Worm (Caenorhabditis elegans) whole organism, midembryonic: ENCODE data around the gene ptc-3.
"Not testable (repeated sequence)": the region's sequence is repeated elsewhere in the genome, so short reads cannot be mapped to it uniquely, and the experiment has no call there.

Source experiments
- T22C8.4 ChIP-seq: fragments of 200-800 bp; sonication (Bioruptor generic); IDR thresholded peaks from 2 replicates; pipeline ENCODE4 v1.3.6; 2022; ENCODE audit warnings: missing genetic modification characterization, missing compliant biosample characterization
- cog-1 ChIP-seq: sonication (generic microtip); optimal IDR thresholded peaks from 2 replicates; lab custom pipeline; 2016; ENCODE audit warnings: missing genetic modification characterization, missing compliant biosample characterization
- flt-1 ChIP-seq: fragments of 200-800 bp; sonication (Bioruptor generic); IDR thresholded peaks from 2 replicates; pipeline ENCODE4 v1.3.6; 2022; ENCODE audit warnings: missing genetic modification characterization, missing compliant biosample characterization
- klf-2 ChIP-seq: fragments of 200-800 bp; sonication (Bioruptor generic); conservative IDR thresholded peaks from 2 replicates; pipeline ENCODE4 v1.3.6; 2022; ENCODE audit warnings: missing genetic modification reagents, missing genetic modification characterization, missing compliant biosample characterization
- med-1 ChIP-seq: sonication (generic microtip); optimal IDR thresholded peaks from 2 replicates; lab custom pipeline; 2017; ENCODE audit warnings: missing genetic modification characterization, mild to moderate bottlenecking, missing compliant biosample characterization, antibody characterized with exemption, missing genetic modification reagents; ENCODE audit not compliant: insufficient read depth
- ref-1 ChIP-seq: fragments of 200-800 bp; sonication (Bioruptor generic); conservative IDR thresholded peaks from 2 replicates; pipeline ENCODE4 v1.3.6; 2022; ENCODE audit warnings: missing genetic modification reagents, missing genetic modification characterization, missing compliant biosample characterization
- tab-1 ChIP-seq: fragments of 200-800 bp; sonication (Bioruptor generic); IDR thresholded peaks from 2 replicates; pipeline ENCODE4 v1.3.6; 2022; ENCODE audit warnings: missing genetic modification characterization, missing compliant biosample characterization
- ztf-23 ChIP-seq: fragments of 200-800 bp; sonication (Bioruptor generic); IDR thresholded peaks from 2 replicates; pipeline ENCODE4 v1.3.6; 2022; ENCODE audit warnings: missing genetic modification reagents, missing genetic modification characterization, missing compliant biosample characterization
- ztf-29 ChIP-seq: fragments of 200-800 bp; sonication (Bioruptor generic); IDR thresholded peaks from 2 replicates; pipeline ENCODE4 v1.3.6; 2022; ENCODE audit warnings: missing genetic modification reagents, missing genetic modification characterization, missing compliant biosample characterization

ptc-3 gene

ce11 chrII:2841529-2841928 lies 10.9 kb downstream of the ptc-3 start, which contains the start of gene Y110A2AL.6:
TSS of gene Y110A2AL.6 (minus strand) at chrII:2841629.
- no peak for TF ChIP-seq klf-2 (GFP tag; lab: Robert Waterston, UW)

- not testable (repeated sequence) for TF ChIP-seq cog-1; ztf-29; med-1 (GFP tag; lab: Kevin White, UChicago)
These were observed 13.4 kb downstream of the ptc-3 start, which contains the start of gene Y110A2AL.4 for ce11 chrII:2839004-2839403. TSS of gene Y110A2AL.4 (plus strand) at chrII:2839304.

ce11 chrII:2836853-2837252 lies 15.5 kb downstream of the ptc-3 start, which contains the start of gene K12H6.7:
TSS of gene K12H6.7 (minus strand) at chrII:2836953.
- TF ChIP-seq cog-1 (no peak), klf-2 (GFP tag; lab: Robert Waterston, UW) (no peak), ref-1 (GFP tag; lab: Robert Waterston, UW) (no peak), ztf-23 (GFP tag; lab: Robert Waterston, UW) (no peak), med-1 (GFP tag; lab: Kevin White, UChicago) (no peak), ztf-29 (no peak), tab-1 (GFP tag; lab: Robert Waterston, UW) (no peak), flt-1 (no peak), T22C8.4 (no peak)

ce11 chrII:2834105-2834504 lies 18.3 kb downstream of the ptc-3 start:
- TF ChIP-seq flt-1 (no peak), med-1 (GFP tag; lab: Kevin White, UChicago) (no peak), T22C8.4 (no peak), ztf-29 (no peak), klf-2 (GFP tag; lab: Robert Waterston, UW) (no peak), tab-1 (GFP tag; lab: Robert Waterston, UW) (no peak), ref-1 (GFP tag; lab: Robert Waterston, UW) (no peak), ztf-23 (GFP tag; lab: Robert Waterston, UW) (no peak), cog-1 (no peak)

- no peak for TF ChIP-seq ztf-23 (GFP tag; lab: Robert Waterston, UW)
- TF ChIP-seq T22C8.4: no peak
- TF ChIP-seq ref-1 (GFP tag; lab: Robert Waterston, UW): no peak
These were observed 19.9 kb downstream of the ptc-3 start for ce11 chrII:2832539-2832938.

ce11 chrII:2832098-2832497 lies 20.3 kb downstream of the ptc-3 start:
- no peak for TF ChIP-seq flt-1
- no peak for TF ChIP-seq T22C8.4
- no peak for TF ChIP-seq med-1 (GFP tag; lab: Kevin White, UChicago)
- no peak for TF ChIP-seq ztf-29
- no peak for TF ChIP-seq ref-1 (GFP tag; lab: Robert Waterston, UW)
- TF ChIP-seq tab-1 (GFP tag; lab: Robert Waterston, UW): no peak
- TF ChIP-seq klf-2 (GFP tag; lab: Robert Waterston, UW): no peak
- no peak for TF ChIP-seq ztf-23 (GFP tag; lab: Robert Waterston, UW)

ce11 chrII:2831173-2831572 lies 21.2 kb downstream of the ptc-3 start, which contains the start of gene K12H6.6:
TSS of gene K12H6.6 (minus strand) at chrII:2831233.
- TF ChIP-seq med-1 (GFP tag; lab: Kevin White, UChicago) (no peak), tab-1 (GFP tag; lab: Robert Waterston, UW) (no peak), cog-1 (no peak), klf-2 (GFP tag; lab: Robert Waterston, UW) (no peak), T22C8.4 (no peak), ztf-29 (no peak), flt-1 (no peak), ztf-23 (GFP tag; lab: Robert Waterston, UW) (no peak), ref-1 (GFP tag; lab: Robert Waterston, UW) (no peak)

- TF ChIP-seq klf-2 (GFP tag; lab: Robert Waterston, UW) (0 out of 2 replicates have a peak, but pooled peaks have one; percentile 58), ztf-23 (GFP tag; lab: Robert Waterston, UW) (no peak), ref-1 (GFP tag; lab: Robert Waterston, UW) (no peak), ztf-29 (no peak)
These were observed 22.2 kb downstream of the ptc-3 start for ce11 chrII:2830144-2830543.

ce11 chrII:2829482-2829881 lies 22.9 kb downstream of the ptc-3 start:
- no peak for TF ChIP-seq flt-1
- no peak for TF ChIP-seq tab-1 (GFP tag; lab: Robert Waterston, UW)
- TF ChIP-seq klf-2 (GFP tag; lab: Robert Waterston, UW): no peak
- TF ChIP-seq ztf-29: no peak
- TF ChIP-seq T22C8.4: no peak
- no peak for TF ChIP-seq cog-1
- TF ChIP-seq ref-1 (GFP tag; lab: Robert Waterston, UW): no peak
- no peak for TF ChIP-seq med-1 (GFP tag; lab: Kevin White, UChicago)
- no peak for TF ChIP-seq ztf-23 (GFP tag; lab: Robert Waterston, UW)

ce11 chrII:2827859-2828403 lies 24.5 kb downstream of the ptc-3 start, which contains the start of gene K12H6.8:
TSS of gene K12H6.8 (plus strand) at chrII:2827896.
- TF ChIP-seq ref-1 (GFP tag; lab: Robert Waterston, UW): no peak
- TF ChIP-seq ztf-23 (GFP tag; lab: Robert Waterston, UW): no peak
- no peak for TF ChIP-seq T22C8.4
- no peak for TF ChIP-seq ztf-29
- TF ChIP-seq cog-1: no peak
- no peak for TF ChIP-seq klf-2 (GFP tag; lab: Robert Waterston, UW)
- no peak for TF ChIP-seq med-1 (GFP tag; lab: Kevin White, UChicago)
- TF ChIP-seq tab-1 (GFP tag; lab: Robert Waterston, UW): no peak
- TF ChIP-seq flt-1: no peak
